Fruit fly (Drosophila melanogaster): ENCODE results near the gene Meics.

DNA sequence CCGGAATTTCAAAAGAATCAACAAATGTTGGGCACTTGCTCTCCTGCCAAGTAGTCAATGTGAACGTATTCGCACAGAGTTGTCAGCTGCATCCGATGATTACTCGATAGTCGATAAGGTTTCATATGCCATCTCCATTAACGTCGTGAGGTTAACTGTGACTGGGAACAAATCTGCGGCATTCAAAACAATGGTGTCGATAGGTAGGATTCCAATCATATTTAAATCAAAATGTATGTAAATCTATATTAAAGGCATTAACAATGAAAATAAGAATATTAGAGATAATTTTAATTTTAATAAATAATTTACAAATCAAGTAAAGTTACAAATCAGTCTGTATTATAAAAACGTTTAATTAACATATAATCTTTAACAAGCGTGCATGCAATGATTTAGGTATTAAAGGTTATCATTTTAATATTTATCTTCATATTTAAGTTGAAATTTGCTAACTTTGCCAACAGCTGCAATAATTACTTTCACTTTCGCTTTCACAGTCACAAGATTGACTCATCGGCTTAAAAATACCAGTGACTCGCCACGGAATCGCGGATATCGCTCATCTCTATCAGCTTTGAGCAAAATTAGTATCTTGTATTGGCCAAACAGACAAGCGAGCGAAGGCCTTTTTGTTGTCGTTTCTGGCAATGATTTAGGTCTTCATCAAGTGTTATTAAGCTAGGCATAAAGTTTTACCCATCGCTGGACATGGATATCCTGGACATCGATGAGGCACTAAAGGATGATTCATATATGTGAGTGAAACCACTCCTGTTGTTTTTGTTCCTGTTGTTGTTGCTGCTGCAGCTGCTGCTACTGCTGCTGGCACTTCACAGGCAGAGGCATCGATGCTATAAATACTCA, at the start of gene Meics, which contains the start of the genes Nxf3 and ssp2:
- TF ChIP-seq hkb (optimal IDR thresholded peaks at IDR 0.05), result no peak
- no peak for TF ChIP-seq hkb (GFP tag; IDR thresholded peaks at IDR 0.05)
- TF ChIP-seq fd96Cb (tag; optimal IDR thresholded peaks at IDR 0.05), result no peak
- TF ChIP-seq emc (GFP tag; optimal IDR thresholded peaks at IDR 0.05), result no peak
- no peak for TF ChIP-seq CG6765 (GFP tag; optimal IDR thresholded peaks at IDR 0.05)

All from whole organism, embryonic.